Worm (Caenorhabditis elegans): ENCODE measurements around the gene blos-4.

DNA sequence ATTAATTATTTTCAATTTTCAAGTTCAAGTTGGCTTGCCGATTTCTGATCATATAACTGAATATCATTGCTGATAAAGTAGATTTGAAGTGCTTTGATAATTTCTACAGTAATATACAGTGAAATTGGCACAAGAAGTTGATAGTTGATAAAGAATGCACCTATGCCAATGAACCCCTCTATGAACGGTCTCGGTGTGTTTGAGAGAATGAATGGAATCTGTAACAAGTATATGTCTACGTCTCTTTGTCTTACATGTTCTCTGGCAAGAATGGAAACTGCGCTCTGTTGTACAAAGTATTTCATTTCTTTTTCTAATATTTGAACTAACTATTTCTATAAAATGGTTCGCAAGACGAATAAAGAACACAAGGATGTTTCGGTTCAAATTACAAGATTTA lies 3.3 kb upstream of the blos-4 start, which contains the start of gene T24H7.8:
- TF ChIP-seq nhr-12 (tag; optimal IDR thresholded peaks at IDR 0.05) (no peak), nhr-28 (tag; optimal IDR thresholded peaks at IDR 0.05) (no peak), egl-27 (tag; optimal IDR thresholded peaks at IDR 0.05) (no peak), lin-15B (tag; optimal IDR thresholded peaks at IDR 0.05) (no peak), fos-1 (tag; optimal IDR thresholded peaks at IDR 0.05) (no peak), irx-1 (tag; optimal IDR thresholded peaks at IDR 0.05) (no peak), nhr-11 (tag; optimal IDR thresholded peaks at IDR 0.05) (no peak), tbx-2 (tag; optimal IDR thresholded peaks at IDR 0.05) (no peak), rnt-1 (tag; optimal IDR thresholded peaks at IDR 0.05) (no peak), lsy-2 (tag; optimal IDR thresholded peaks at IDR 0.05) (no peak), vab-15 (tag; optimal IDR thresholded peaks at IDR 0.05) (no peak), snpc-4 (tag; optimal IDR thresholded peaks at IDR 0.05) (no peak)
